Worm (Caenorhabditis elegans) whole organism, late embryonic: ENCODE data around the gene F45E1.2.
A peak's percentile ranks its signal among the peaks of the same experiment; 100 is the strongest.

Experiments
- C08G9.2 ChIP-seq: sonication (generic microtip); optimal IDR thresholded peaks from 2 replicates; lab custom pipeline; 2016; ENCODE audit warnings: mild to moderate bottlenecking, missing genetic modification characterization, moderate library complexity, missing compliant biosample characterization
- C38D4.7 ChIP-seq: fragments of 200-800 bp; sonication (Bioruptor generic); optimal IDR thresholded peaks from 2 replicates; lab custom pipeline; 2018; ENCODE audit warnings: mild to moderate bottlenecking, missing genetic modification characterization, moderate library complexity, missing compliant biosample characterization
- F13H6.1 ChIP-seq: sonication (generic microtip); optimal IDR thresholded peaks from 2 replicates; lab custom pipeline; 2016; ENCODE audit warnings: missing genetic modification characterization, missing compliant biosample characterization
- K09A11.1 ChIP-seq: sonication (generic microtip); optimal IDR thresholded peaks from 2 replicates; lab custom pipeline; 2017; ENCODE audit warnings: antibody characterized with exemption, mild to moderate bottlenecking, missing genetic modification characterization, missing compliant biosample characterization; ENCODE audit not compliant: insufficient read depth
- T23F11.4 ChIP-seq: fragments of 200-800 bp; sonication (Bioruptor generic); optimal IDR thresholded peaks from 2 replicates; lab custom pipeline; 2018; ENCODE audit warnings: mild to moderate bottlenecking, missing genetic modification characterization, missing compliant biosample characterization
- Y22D7AL.16 ChIP-seq: sonication (generic microtip); optimal IDR thresholded peaks from 2 replicates; lab custom pipeline; 2016; ENCODE audit warnings: missing genetic modification characterization, missing compliant biosample characterization
- ahr-1 ChIP-seq: sonication (generic microtip); optimal IDR thresholded peaks from 2 replicates; lab custom pipeline; 2016; ENCODE audit warnings: missing genetic modification characterization, missing compliant biosample characterization
- ama-1 ChIP-seq: fragments of 150-350 bp; optimal IDR thresholded peaks from 2 replicates; lab custom pipeline; 2014
- ceh-14 ChIP-seq: sonication (generic microtip); optimal IDR thresholded peaks from 2 replicates; lab custom pipeline; 2016; ENCODE audit warnings: missing genotype, missing genetic modification characterization, missing compliant biosample characterization
- ceh-18 ChIP-seq: sonication (generic microtip); optimal IDR thresholded peaks from 2 replicates; lab custom pipeline; 2016; ENCODE audit warnings: missing genetic modification characterization, missing compliant biosample characterization
- ceh-19 ChIP-seq: fragments of 200-800 bp; sonication (Bioruptor generic); optimal IDR thresholded peaks from 2 replicates; lab custom pipeline; 2018; ENCODE audit warnings: mild to moderate bottlenecking, missing genetic modification characterization, missing compliant biosample characterization
- ceh-2 ChIP-seq: sonication (generic microtip); optimal IDR thresholded peaks from 2 replicates; lab custom pipeline; 2016; ENCODE audit warnings: missing genotype, missing genetic modification characterization, missing compliant biosample characterization
- ceh-22 ChIP-seq: sonication (generic microtip); optimal IDR thresholded peaks from 2 replicates; lab custom pipeline; 2017; ENCODE audit warnings: missing biosample characterization, missing genetic modification characterization
- ceh-30 ChIP-seq: fragments of 150-350 bp; optimal IDR thresholded peaks from 2 replicates; lab custom pipeline; 2014; ENCODE audit warnings: missing biosample characterization, missing genetic modification characterization
- ceh-31 ChIP-seq: sonication (generic microtip); optimal IDR thresholded peaks from 2 replicates; lab custom pipeline; 2016; ENCODE audit warnings: missing genetic modification characterization, missing compliant biosample characterization
- ceh-45 ChIP-seq: fragments of 200-800 bp; sonication (Bioruptor generic); IDR thresholded peaks from 2 replicates; pipeline ENCODE4 v1.3.6; 2022; ENCODE audit warnings: missing genetic modification reagents, missing genetic modification characterization, missing compliant biosample characterization
- ceh-48 ChIP-seq: sonication (generic microtip); optimal IDR thresholded peaks from 2 replicates; lab custom pipeline; 2016; ENCODE audit warnings: missing genetic modification characterization, inconsistent platforms, missing compliant biosample characterization
- ceh-6 ChIP-seq: fragments of 200-800 bp; sonication (Bioruptor generic); optimal IDR thresholded peaks from 2 replicates; lab custom pipeline; 2018; ENCODE audit warnings: mild to moderate bottlenecking, missing genetic modification characterization, missing compliant biosample characterization
- ceh-9 ChIP-seq: sonication (generic microtip); optimal IDR thresholded peaks from 2 replicates; lab custom pipeline; 2016; ENCODE audit warnings: mild to moderate bottlenecking, missing genetic modification characterization, inconsistent platforms, missing compliant biosample characterization
- che-1 ChIP-seq: sonication (generic microtip); optimal IDR thresholded peaks from 2 replicates; lab custom pipeline; 2016; ENCODE audit warnings: mild to moderate bottlenecking, missing genetic modification characterization, missing compliant biosample characterization
- dmd-4 ChIP-seq: sonication (generic microtip); optimal IDR thresholded peaks from 2 replicates; lab custom pipeline; 2016; ENCODE audit warnings: borderline replicate concordance, missing genetic modification characterization, missing compliant biosample characterization
- dve-1 ChIP-seq: sonication (generic microtip); optimal IDR thresholded peaks from 2 replicates; lab custom pipeline; 2017; ENCODE audit warnings: antibody characterized with exemption, mild to moderate bottlenecking, missing genetic modification characterization, missing compliant biosample characterization
- elt-4 ChIP-seq: sonication (generic microtip); optimal IDR thresholded peaks from 2 replicates; lab custom pipeline; 2016; ENCODE audit warnings: missing genetic modification characterization, missing compliant biosample characterization
- ets-4 ChIP-seq: sonication (generic microtip); optimal IDR thresholded peaks from 2 replicates; lab custom pipeline; 2016; ENCODE audit warnings: missing genetic modification characterization, missing compliant biosample characterization
- fax-1 ChIP-seq: sonication (generic microtip); optimal IDR thresholded peaks from 2 replicates; lab custom pipeline; 2016; ENCODE audit warnings: missing genotype, missing genetic modification characterization, missing compliant biosample characterization
- hlh-30 ChIP-seq: sonication (generic microtip); optimal IDR thresholded peaks from 2 replicates; lab custom pipeline; 2017; ENCODE audit warnings: antibody characterized with exemption, missing genetic modification characterization, missing compliant biosample characterization; ENCODE audit not compliant: insufficient read depth
- mec-3 ChIP-seq: sonication (generic microtip); optimal IDR thresholded peaks from 2 replicates; lab custom pipeline; 2016; ENCODE audit warnings: borderline replicate concordance, missing genetic modification characterization, missing compliant biosample characterization
- nhr-11 ChIP-seq: fragments of 150-350 bp; optimal IDR thresholded peaks from 2 replicates; lab custom pipeline; 2014; ENCODE audit warnings: missing biosample characterization, missing genetic modification characterization
- npax-4 ChIP-seq: sonication (generic microtip); optimal IDR thresholded peaks from 2 replicates; lab custom pipeline; 2016; ENCODE audit warnings: missing genetic modification characterization, missing compliant biosample characterization
- odd-2 ChIP-seq: sonication (generic microtip); optimal IDR thresholded peaks from 2 replicates; lab custom pipeline; 2017; ENCODE audit warnings: antibody characterized with exemption, mild to moderate bottlenecking, missing genetic modification characterization, missing compliant biosample characterization
- pax-1 ChIP-seq: fragments of 150-350 bp; optimal IDR thresholded peaks from 2 replicates; lab custom pipeline; 2014; ENCODE audit warnings: missing biosample characterization, missing genetic modification characterization
- pha-2 ChIP-seq: sonication (generic microtip); optimal IDR thresholded peaks from 2 replicates; lab custom pipeline; 2017; ENCODE audit warnings: mild to moderate bottlenecking, missing genetic modification characterization, missing compliant biosample characterization
- pros-1 ChIP-seq: fragments of 150-350 bp; optimal IDR thresholded peaks from 2 replicates; lab custom pipeline; 2014; ENCODE audit warnings: missing biosample characterization, missing genetic modification reagents, missing genetic modification characterization
- ref-2 ChIP-seq: sonication (generic microtip); optimal IDR thresholded peaks from 2 replicates; lab custom pipeline; 2016; ENCODE audit warnings: missing genetic modification characterization, missing compliant biosample characterization
- tbx-2 ChIP-seq: sonication (generic microtip); optimal IDR thresholded peaks from 2 replicates; lab custom pipeline; 2016; ENCODE audit warnings: missing genetic modification characterization, missing compliant biosample characterization
- ttx-3 ChIP-seq: sonication (generic microtip); optimal IDR thresholded peaks from 2 replicates; lab custom pipeline; 2016; ENCODE audit warnings: missing genetic modification reagents, missing genetic modification characterization, missing compliant biosample characterization
- unc-42 ChIP-seq: sonication (generic microtip); optimal IDR thresholded peaks from 2 replicates; lab custom pipeline; 2016; ENCODE audit warnings: missing genotype, missing genetic modification characterization, missing compliant biosample characterization
- unc-55 ChIP-seq: sonication (generic microtip); optimal IDR thresholded peaks from 2 replicates; lab custom pipeline; 2017; ENCODE audit warnings: missing biosample characterization, missing genetic modification reagents, missing genetic modification characterization
- zip-5 ChIP-seq: sonication (generic microtip); optimal IDR thresholded peaks from 2 replicates; lab custom pipeline; 2016; ENCODE audit warnings: missing genetic modification characterization, missing compliant biosample characterization
- ztf-16 ChIP-seq: sonication (generic microtip); optimal IDR thresholded peaks from 2 replicates; lab custom pipeline; 2017; ENCODE audit warnings: missing genetic modification characterization, missing compliant biosample characterization

F45E1.2 gene

DNA sequence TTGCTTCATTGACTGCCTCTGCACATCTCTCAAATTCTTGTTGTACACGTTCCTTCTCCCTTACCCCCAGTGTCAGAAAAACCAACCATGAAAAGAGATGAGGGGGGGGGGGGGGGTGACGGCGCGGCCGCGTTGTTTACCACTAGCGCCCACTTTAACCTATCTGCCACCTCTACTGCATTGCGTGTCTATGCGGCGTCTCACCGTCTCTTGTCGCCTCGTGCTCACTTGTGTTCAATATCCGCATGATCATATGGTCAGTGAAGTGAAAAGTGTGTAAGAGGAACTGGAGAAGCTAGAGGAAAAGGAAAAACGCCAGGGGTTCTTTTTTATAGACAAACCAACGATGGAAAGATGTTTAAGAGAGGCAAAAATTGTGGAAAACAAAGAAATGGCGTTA, 16.1 kb downstream of the F45E1.2 start (continued):
- TF ChIP-seq nhr-11 (tag; lab: Kevin White, UChicago) (no peak), ceh-30 (tag; lab: Kevin White, UChicago) (no peak), pros-1 (peak; percentile 68), ceh-22 (tag; lab: Kevin White, UChicago) (no peak), mec-3 (tag; lab: Kevin White, UChicago) (no peak), dmd-4 (tag; lab: Kevin White, UChicago) (no peak), unc-42 (tag; lab: Kevin White, UChicago) (no peak), zip-5 (tag; lab: Kevin White, UChicago) (no peak), odd-2 (tag; lab: Kevin White, UChicago) (no peak), tbx-2 (tag; lab: Kevin White, UChicago) (peak; percentile 66), ama-1 (no peak), Y22D7AL.16 (tag; lab: Kevin White, UChicago) (no peak), T23F11.4 (GFP tag; lab: Kevin White, UChicago) (peak; percentile 49), K09A11.1 (tag; lab: Kevin White, UChicago) (no peak), ahr-1 (no peak), ceh-48 (no peak), elt-4 (tag; lab: Kevin White, UChicago) (no peak), ttx-3 (tag; lab: Kevin White, UChicago) (no peak), ceh-14 (tag; lab: Kevin White, UChicago) (peak; percentile 25), ztf-16 (tag; lab: Kevin White, UChicago) (no peak), npax-4 (tag; lab: Kevin White, UChicago) (no peak), pax-1 (no peak), ets-4 (no peak)

ce11 chrX:8021609-8022008, 18.1 kb downstream of the F45E1.2 start:
- TF ChIP-seq unc-55 (GFP tag; lab: Kevin White, UChicago) (no peak), dve-1 (no peak), ceh-18 (tag; lab: Kevin White, UChicago) (peak; percentile 78), ceh-31 (tag; lab: Kevin White, UChicago) (peak; percentile 44), ref-2 (tag; lab: Kevin White, UChicago) (peak; percentile 4), C08G9.2 (peak; percentile 5), hlh-30 (tag; lab: Kevin White, UChicago) (peak; percentile 81), unc-42 (tag; lab: Kevin White, UChicago) (peak; percentile 35)

ce11 chrX:8022728-8023127, 19.2 kb downstream of the F45E1.2 start:
- TF ChIP-seq pha-2: no peak
- TF ChIP-seq ceh-6: no peak
- no peak for TF ChIP-seq ets-4
- no peak for TF ChIP-seq ceh-45 (GFP tag; lab: Robert Waterston, UW)
- no peak for TF ChIP-seq ama-1
- TF ChIP-seq F13H6.1 (tag; lab: Kevin White, UChicago): no peak
- TF ChIP-seq ceh-19: no peak
- TF ChIP-seq ceh-9: no peak
- no peak for TF ChIP-seq ref-2 (tag; lab: Kevin White, UChicago)
- TF ChIP-seq odd-2 (tag; lab: Kevin White, UChicago): no peak
- no peak for TF ChIP-seq che-1
- TF ChIP-seq ceh-2 (tag; lab: Kevin White, UChicago): no peak
- no peak for TF ChIP-seq Y22D7AL.16 (tag; lab: Kevin White, UChicago)
- TF ChIP-seq pros-1: no peak

ce11 chrX:8026709-8027108, 23.2 kb downstream of the F45E1.2 start:
- TF ChIP-seq zip-5 (tag; lab: Kevin White, UChicago): no peak
- TF ChIP-seq fax-1 (tag; lab: Kevin White, UChicago): no peak
- TF ChIP-seq mec-3 (tag; lab: Kevin White, UChicago): no peak
- no peak for TF ChIP-seq C38D4.7 (GFP tag; lab: Kevin White, UChicago)
- no peak for TF ChIP-seq pha-2
